Fruit fly (Drosophila melanogaster) S2 (cell line): ENCODE data around the gene cwo.

Source experiments
- CG8478 ChIP-seq: fragments of >200 bp; optimal IDR thresholded peaks from 2 replicates; lab custom pipeline; 2018
- CTCF ChIP-seq, 2 experiments: fragments of >200 bp; optimal IDR thresholded peaks; 2 replicates each; lab custom pipeline; 2018

dm6 chr3R:10368251-10368650, 19.8 kb upstream of the cwo start:
- TF ChIP-seq CG8478 (lab: Kevin White, UChicago) = no peak
- peak in 1 of 2 experiments; percentile 27 for TF ChIP-seq CTCF (optimal IDR thresholded peaks at IDR 0.05; lab: Kevin White, UChicago)
